Fruit fly (Drosophila melanogaster) whole organism, embryonic: ENCODE data around the gene CG18473.

Experiments
- Adf1 ChIP-seq: fragments of 200-800 bp; sonication (Bioruptor generic); IDR thresholded peaks from 2 replicates; pipeline ENCODE4 v1.3.6; 2022; ENCODE audit warnings: missing biosample characterization, missing genetic modification characterization
- Blimp-1 ChIP-seq: fragments of 200-800 bp; sonication (Bioruptor generic); optimal IDR thresholded peaks from 3 replicates; lab custom pipeline; 2018; ENCODE audit warnings: missing biosample characterization, missing genetic modification characterization, mild to moderate bottlenecking, moderate library complexity, missing genetic modification reagents
- CG10274 ChIP-seq: fragments of 200-800 bp; sonication (Bioruptor generic); optimal IDR thresholded peaks from 3 replicates; lab custom pipeline; 2017; ENCODE audit warnings: missing biosample characterization, mild to moderate bottlenecking, missing genetic modification characterization
- CG10979 ChIP-seq: fragments of 200-800 bp; sonication (Bioruptor generic); optimal IDR thresholded peaks from 2 replicates; lab custom pipeline; 2018; ENCODE audit warnings: missing biosample characterization, mild to moderate bottlenecking, missing genetic modification characterization, moderate library complexity
- CG14050 ChIP-seq: fragments of 200-800 bp; sonication (Bioruptor generic); IDR thresholded peaks from 3 replicates; pipeline ENCODE4 v1.3.6; 2022; ENCODE audit warnings: missing biosample characterization, missing genetic modification characterization
- CG14667 ChIP-seq: fragments of 200-800 bp; sonication (Bioruptor generic); IDR thresholded peaks from 2 replicates; pipeline ENCODE4 v1.3.6; 2022; ENCODE audit warnings: missing biosample characterization, missing genetic modification characterization
- CG15011 ChIP-seq: fragments of 200-800 bp; sonication (Bioruptor generic); optimal IDR thresholded peaks from 3 replicates; lab custom pipeline; 2018; ENCODE audit warnings: missing biosample characterization, mild to moderate bottlenecking, missing genetic modification characterization
- CG15696 ChIP-seq: fragments of 200-800 bp; sonication (Bioruptor generic); optimal IDR thresholded peaks from 2 replicates; lab custom pipeline; 2019; ENCODE audit warnings: missing biosample characterization, mild to moderate bottlenecking, missing genetic modification characterization, moderate library complexity
- CG16863 ChIP-seq: fragments of 200-800 bp; sonication (Bioruptor generic); optimal IDR thresholded peaks from 3 replicates; lab custom pipeline; 2016; ENCODE audit warnings: missing biosample characterization, missing genetic modification characterization
- CG33557 ChIP-seq: fragments of 200-800 bp; sonication (Bioruptor generic); optimal IDR thresholded peaks from 2 replicates; lab custom pipeline; 2019; ENCODE audit warnings: missing biosample characterization, mild to moderate bottlenecking, missing genetic modification characterization, moderate library complexity
- CG34224 ChIP-seq: fragments of 200-800 bp; sonication (Bioruptor generic); IDR thresholded peaks from 3 replicates; pipeline ENCODE4 v1.3.6; 2022; ENCODE audit warnings: missing biosample characterization, missing genetic modification characterization; ENCODE audit not compliant: partially characterized antibody
- CG34376 ChIP-seq: fragments of 200-800 bp; sonication (Bioruptor generic); optimal IDR thresholded peaks from 2 replicates; lab custom pipeline; 2018; ENCODE audit warnings: missing biosample characterization, mild to moderate bottlenecking, missing genetic modification characterization
- CG4854 ChIP-seq: fragments of 200-800 bp; sonication (Bioruptor generic); optimal IDR thresholded peaks from 2 replicates; lab custom pipeline; 2016; ENCODE audit warnings: missing biosample characterization, missing genetic modification characterization, inconsistent platforms
- CG6813 ChIP-seq: fragments of 200-800 bp; sonication (Bioruptor generic); optimal IDR thresholded peaks from 2 replicates; lab custom pipeline; 2017; ENCODE audit warnings: missing biosample characterization, missing genetic modification characterization, mild to moderate bottlenecking, moderate library complexity, missing genetic modification reagents
- CG8478 ChIP-seq: fragments of >200 bp; optimal IDR thresholded peaks from 2 replicates; lab custom pipeline; 2018
- Dad ChIP-seq: fragments of 200-800 bp; sonication (Bioruptor generic); optimal IDR thresholded peaks from 3 replicates; lab custom pipeline; 2016; ENCODE audit warnings: missing biosample characterization, missing genetic modification characterization
- Drgx ChIP-seq: fragments of 200-800 bp; sonication (Bioruptor generic); IDR thresholded peaks from 2 replicates; pipeline ENCODE4 v1.3.6; 2022; ENCODE audit warnings: missing biosample characterization, missing genetic modification characterization
- Hr39 ChIP-seq: fragments of >200 bp; optimal IDR thresholded peaks from 2 replicates; lab custom pipeline; 2017
- Med ChIP-seq: fragments of 200-800 bp; sonication (Bioruptor generic); peaks from one replicate; lab custom pipeline; 2016; ENCODE audit warnings: missing biosample characterization, missing genetic modification characterization, mild to moderate bottlenecking, inconsistent platforms, moderate library complexity
- PHDP ChIP-seq: fragments of 200-800 bp; sonication (Bioruptor generic); optimal IDR thresholded peaks from 3 replicates; lab custom pipeline; 2018; ENCODE audit warnings: missing biosample characterization, mild to moderate bottlenecking, missing genetic modification characterization, moderate library complexity
- Pdp1 ChIP-seq, 2 experiments: fragments of 200-800 bp; sonication (Bioruptor generic); optimal IDR thresholded peaks; 3 replicates each; lab custom pipeline; 2016; ENCODE audit warnings: missing biosample characterization in 2 of 2, missing genetic modification characterization in 2 of 2, mild to moderate bottlenecking in 1 of 2, moderate library complexity in 1 of 2
- cad ChIP-seq: fragments of >200 bp; optimal IDR thresholded peaks from 2 replicates; lab custom pipeline; 2017; ENCODE audit warnings: missing biosample characterization, missing genetic modification characterization
- cato ChIP-seq: fragments of 200-800 bp; sonication (Bioruptor generic); optimal IDR thresholded peaks from 2 replicates; lab custom pipeline; 2016; ENCODE audit warnings: missing biosample characterization, missing genetic modification characterization, borderline replicate concordance
- corto ChIP-seq: fragments of 200-800 bp; sonication (Bioruptor generic); optimal IDR thresholded peaks from 2 replicates; lab custom pipeline; 2016; ENCODE audit warnings: missing biosample characterization, mild to moderate bottlenecking, missing genetic modification characterization, moderate library complexity
- dati ChIP-seq: fragments of 200-800 bp; sonication (Bioruptor generic); IDR thresholded peaks from 2 replicates; pipeline ENCODE4 v1.3.6; 2022; ENCODE audit warnings: missing biosample characterization, missing genetic modification characterization
- dm ChIP-seq: fragments of 200-800 bp; sonication (Bioruptor generic); optimal IDR thresholded peaks from 3 replicates; lab custom pipeline; 2016; ENCODE audit warnings: missing biosample characterization, missing genetic modification characterization
- dmrt99B ChIP-seq: fragments of 200-800 bp; sonication (Bioruptor generic); optimal IDR thresholded peaks from 2 replicates; lab custom pipeline; 2018; ENCODE audit warnings: missing biosample characterization, mild to moderate bottlenecking, missing genetic modification characterization, moderate library complexity
- esg ChIP-seq: fragments of 200-800 bp; sonication (Bioruptor generic); conservative IDR thresholded peaks from 2 replicates; pipeline ENCODE4 v1.3.6; 2022; ENCODE audit warnings: missing biosample characterization, missing genetic modification characterization
- exex ChIP-seq: fragments of 200-800 bp; sonication (Bioruptor generic); optimal IDR thresholded peaks from 4 replicates; lab custom pipeline; 2018; ENCODE audit warnings: missing biosample characterization, mild to moderate bottlenecking, missing genetic modification characterization, moderate library complexity
- fd102C ChIP-seq: fragments of 200-800 bp; sonication (Bioruptor generic); optimal IDR thresholded peaks from 2 replicates; lab custom pipeline; 2018; ENCODE audit warnings: missing biosample characterization, mild to moderate bottlenecking, missing genetic modification characterization, moderate library complexity
- gfzf ChIP-seq: fragments of 200-800 bp; sonication (Bioruptor generic); optimal IDR thresholded peaks from 2 replicates; lab custom pipeline; 2016; ENCODE audit warnings: missing biosample characterization, mild to moderate bottlenecking, missing genetic modification characterization, moderate library complexity
- hbn ChIP-seq: fragments of 200-800 bp; sonication (Bioruptor generic); IDR thresholded peaks from 2 replicates; pipeline ENCODE4 v1.3.6; 2022; ENCODE audit warnings: missing biosample characterization, missing genetic modification characterization; ENCODE audit not compliant: partially characterized antibody
- lbe ChIP-seq: fragments of 200-800 bp; sonication (Bioruptor generic); optimal IDR thresholded peaks from 2 replicates; lab custom pipeline; 2016; ENCODE audit warnings: missing biosample characterization, mild to moderate bottlenecking, missing genetic modification characterization
- lov ChIP-seq, 2 experiments: fragments of 200-800 bp in 1 of 2; fragments of >200 bp in 1 of 2; sonication (Bioruptor generic) in 1 of 2; IDR thresholded peaks in 1 of 2; optimal IDR thresholded peaks in 1 of 2; 2 replicates in 1 of 2; 3 replicates in 1 of 2; pipeline versions ENCODE4 v1.3.6 to Lab custom; 2017 to 2022; ENCODE audit warnings: missing biosample characterization in 1 of 2, missing genetic modification characterization in 1 of 2
- nau ChIP-seq: fragments of 200-800 bp; sonication (Bioruptor generic); optimal IDR thresholded peaks from 3 replicates; lab custom pipeline; 2017; ENCODE audit warnings: missing biosample characterization, mild to moderate bottlenecking, missing genetic modification characterization, missing genetic modification reagents
- nom ChIP-seq: fragments of 200-800 bp; sonication (Bioruptor generic); optimal IDR thresholded peaks from 2 replicates; lab custom pipeline; 2017; ENCODE audit warnings: missing biosample characterization, missing genetic modification characterization, mild to moderate bottlenecking, moderate library complexity, missing genetic modification reagents
- pfk ChIP-seq: fragments of 200-800 bp; sonication (Bioruptor generic); optimal IDR thresholded peaks from 2 replicates; lab custom pipeline; 2018; ENCODE audit warnings: missing biosample characterization, mild to moderate bottlenecking, missing genetic modification characterization, moderate library complexity
- salm ChIP-seq: fragments of 200-800 bp; sonication (Bioruptor generic); optimal IDR thresholded peaks from 2 replicates; lab custom pipeline; 2018; ENCODE audit warnings: missing biosample characterization, mild to moderate bottlenecking, missing genetic modification characterization
- schlank ChIP-seq: fragments of 200-800 bp; sonication (Bioruptor generic); optimal IDR thresholded peaks from 2 replicates; lab custom pipeline; 2018; ENCODE audit warnings: missing biosample characterization, mild to moderate bottlenecking, missing genetic modification characterization
- slp2 ChIP-seq: fragments of 200-800 bp; sonication (Bioruptor generic); optimal IDR thresholded peaks from 2 replicates; lab custom pipeline; 2016; ENCODE audit warnings: missing biosample characterization, missing genetic modification characterization
- sug ChIP-seq: fragments of 200-800 bp; optimal IDR thresholded peaks from 2 replicates; lab custom pipeline; 2019; ENCODE audit warnings: missing biosample characterization, mild to moderate bottlenecking, missing genetic modification characterization, moderate library complexity
- tap ChIP-seq: fragments of 200-800 bp; optimal IDR thresholded peaks from 3 replicates; lab custom pipeline; 2019; ENCODE audit warnings: missing biosample characterization, mild to moderate bottlenecking, missing genetic modification characterization, moderate library complexity
- tll ChIP-seq, 2 experiments: fragments of 200-800 bp in 1 of 2; fragments of >200 bp in 1 of 2; sonication (Bioruptor generic) in 1 of 2; optimal IDR thresholded peaks; 2 replicates each; lab custom pipeline; 2017 to 2019; ENCODE audit warnings: missing biosample characterization in 2 of 2, missing genetic modification characterization in 2 of 2, mild to moderate bottlenecking in 1 of 2, moderate library complexity in 1 of 2
- tup ChIP-seq: fragments of 200-800 bp; sonication (Bioruptor generic); optimal IDR thresholded peaks from 2 replicates; lab custom pipeline; 2016; ENCODE audit warnings: missing biosample characterization, mild to moderate bottlenecking, missing genetic modification characterization, moderate library complexity
- tx ChIP-seq: fragments of 200-800 bp; sonication (Bioruptor generic); optimal IDR thresholded peaks from 2 replicates; lab custom pipeline; 2016; ENCODE audit warnings: missing biosample characterization, missing genetic modification characterization
- vnd ChIP-seq: fragments of 200-800 bp; sonication (Bioruptor generic); IDR thresholded peaks from 3 replicates; pipeline ENCODE4 v1.3.6; 2022; ENCODE audit warnings: missing biosample characterization, missing genetic modification characterization; ENCODE audit not compliant: partially characterized antibody

The CG18473 gene

DNA sequence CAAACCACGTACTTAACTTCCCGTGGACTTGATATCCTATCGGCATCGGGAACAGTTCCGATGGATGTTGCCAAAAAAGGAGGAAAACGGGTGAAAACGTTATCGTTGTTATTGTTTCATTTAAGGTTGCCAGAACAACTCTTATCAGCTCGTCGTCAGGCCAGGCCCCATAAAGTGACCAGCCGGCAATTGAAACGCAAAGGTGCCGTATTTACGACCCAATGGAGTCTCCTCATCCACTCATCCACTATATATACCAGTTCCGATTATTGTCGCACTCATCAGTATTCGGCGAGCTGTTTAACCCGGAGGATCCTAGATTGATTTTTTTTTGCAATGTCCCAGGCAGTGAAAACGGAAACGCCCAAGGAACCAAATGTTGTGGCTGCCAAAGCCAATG is 2.0 kb downstream of the CG18473 start, which contains the start of gene Srr:
Srr (plus strand) TSS at position 278 of the 400 bp plus-strand sequence.
- TF ChIP-seq cad (GFP tag; lab: Kevin White, UChicago) (peak; percentile 2), Med (GFP tag; lab: Kevin White, UChicago) (peak; percentile 16), dmrt99B (tag; lab: Kevin White, UChicago) (no peak)

DNA sequence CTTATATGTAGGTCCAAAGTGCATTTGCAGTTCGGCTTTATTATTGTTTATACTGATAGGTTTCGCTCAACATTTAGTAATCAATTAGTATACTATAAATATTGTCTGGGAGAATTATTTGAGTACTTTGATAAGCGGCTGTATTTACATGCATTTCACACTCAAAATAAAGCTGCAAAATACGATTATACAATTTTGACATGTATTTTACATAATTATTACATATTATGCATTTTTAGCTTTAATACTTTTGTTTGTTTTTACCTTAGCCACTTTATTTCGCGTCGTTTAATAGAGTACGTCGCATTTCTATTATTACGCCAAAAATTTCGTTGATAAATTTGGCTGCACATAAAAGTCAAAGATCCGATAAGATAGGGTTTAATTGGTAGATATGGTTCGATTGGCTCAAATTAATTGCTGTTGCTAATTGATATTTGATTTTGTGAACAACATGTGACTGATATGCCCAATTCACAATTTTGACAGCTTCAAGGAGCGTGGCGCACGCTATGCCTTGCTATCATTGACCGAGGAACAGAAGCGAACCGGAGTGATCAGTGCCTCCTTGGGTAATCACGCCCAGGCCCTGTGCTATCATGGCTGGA is 2.9 kb downstream of the CG18473 start:
- TF ChIP-seq Blimp-1 = no peak
- TF ChIP-seq Pdp1 (GFP tag; optimal IDR thresholded peaks at IDR 0.05; lab: Kevin White, UChicago) = peak in 1 of 2 experiments; percentile 20
- peak; percentile 18 for TF ChIP-seq CG34376 (GFP tag; lab: Kevin White, UChicago)
- peak; percentile 5 for TF ChIP-seq CG6813 (GFP tag; lab: Kevin White, UChicago)
- TF ChIP-seq lbe (GFP tag; lab: Kevin White, UChicago) = peak; percentile 12
- TF ChIP-seq Adf1 = no peak
- no peak for TF ChIP-seq dati
- TF ChIP-seq nom (GFP tag; lab: Kevin White, UChicago) = peak; percentile 52
- TF ChIP-seq exex (tag; lab: Kevin White, UChicago) = peak; percentile 98

DNA sequence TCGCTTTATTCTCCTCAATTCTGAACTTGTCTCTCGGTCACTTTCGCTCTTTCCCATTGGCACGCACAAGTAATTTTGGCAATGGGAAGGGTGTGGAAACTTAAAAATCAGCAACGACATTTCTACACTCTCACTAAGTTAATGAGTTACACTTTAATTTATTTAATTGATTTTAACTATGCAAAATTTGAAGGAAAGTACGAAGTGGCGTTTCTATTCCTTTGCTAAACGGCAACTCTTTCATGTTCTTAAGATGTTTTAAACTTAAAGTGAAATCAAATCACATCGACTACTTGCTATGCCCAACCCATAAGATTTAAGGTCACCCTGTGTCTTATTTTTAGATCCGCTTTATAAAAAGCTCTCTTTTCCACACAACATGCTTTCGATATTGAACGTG is 7.3 kb downstream of the CG18473 start:
- TF ChIP-seq CG33557 (GFP tag; lab: Kevin White, UChicago) = no peak
- peak; percentile 44; the same call in 1 of the 2 replicates for TF ChIP-seq Drgx (GFP tag; lab: Robert Waterston, UW)
- peak; percentile 0 for TF ChIP-seq CG15011 (GFP tag; lab: Kevin White, UChicago)
- peak; percentile 12 for TF ChIP-seq slp2 (GFP tag; lab: Kevin White, UChicago)
- TF ChIP-seq cato (GFP tag; lab: Kevin White, UChicago) = no peak
- peak; percentile 49 for TF ChIP-seq sug
- no peak for TF ChIP-seq CG15696 (tag; lab: Kevin White, UChicago)
- no peak for TF ChIP-seq corto (GFP tag; lab: Kevin White, UChicago)
- 0 out of 2 replicates have a peak, but pooled peaks have one; percentile 39 for TF ChIP-seq CG14667
- TF ChIP-seq CG8478 = no peak
- no peak for TF ChIP-seq schlank (tag; lab: Kevin White, UChicago)
- TF ChIP-seq tap = peak; percentile 54
- TF ChIP-seq CG10274 (GFP tag; lab: Kevin White, UChicago) = no peak
- TF ChIP-seq tup = no peak
- TF ChIP-seq gfzf (GFP tag; lab: Kevin White, UChicago) = no peak
- no peak for TF ChIP-seq nau (GFP tag; lab: Kevin White, UChicago)
- no peak for TF ChIP-seq lov (optimal IDR thresholded peaks at IDR 0.05; lab: Kevin White, UChicago)
- no peak for TF ChIP-seq lov (GFP tag; IDR thresholded peaks at IDR 0.05; lab: Robert Waterston, UW)
- TF ChIP-seq CG10979 = no peak
- no peak for TF ChIP-seq fd102C (GFP tag; lab: Kevin White, UChicago)
- TF ChIP-seq tx (GFP tag; lab: Kevin White, UChicago) = no peak
- peak; percentile 57; the same call in 2 of the 3 replicates for TF ChIP-seq CG14050 (GFP tag; lab: Robert Waterston, UW)
- no peak for TF ChIP-seq vnd (GFP tag; lab: Robert Waterston, UW)
- peak; percentile 30 for TF ChIP-seq salm (tag; lab: Kevin White, UChicago)
- TF ChIP-seq Hr39 = no peak
- TF ChIP-seq dm (GFP tag; lab: Kevin White, UChicago) = no peak
- no peak for TF ChIP-seq pfk (GFP tag; lab: Kevin White, UChicago)
- peak; percentile 62 for TF ChIP-seq esg
- no peak for TF ChIP-seq hbn (GFP tag; lab: Robert Waterston, UW)
- peak; percentile 69 for TF ChIP-seq PHDP
- no peak for TF ChIP-seq CG34224 (GFP tag; lab: Robert Waterston, UW)
- no peak for TF ChIP-seq CG16863
- TF ChIP-seq Dad (GFP tag; lab: Kevin White, UChicago) = no peak
- peak; percentile 1 for TF ChIP-seq CG4854 (GFP tag; lab: Kevin White, UChicago)
- TF ChIP-seq tll (GFP tag; optimal IDR thresholded peaks at IDR 0.05; lab: Kevin White, UChicago) = no peak
